Worm (Caenorhabditis elegans) whole organism, L4 larva: Measurements from ENCODE around the gene fbxc-45.

ENCODE experiments used
- ceh-82 ChIP-seq: sonication (generic microtip); optimal IDR thresholded peaks from 2 replicates; lab custom pipeline; 2017; ENCODE audit warnings: missing biosample characterization, missing genetic modification characterization
- dmd-6 ChIP-seq: fragments of 200-800 bp; sonication (Bioruptor generic); IDR thresholded peaks from 2 replicates; pipeline ENCODE4 v1.3.6; 2022; ENCODE audit warnings: missing genetic modification reagents, missing genetic modification characterization, missing compliant biosample characterization
- dpl-1 ChIP-seq: fragments of 150-350 bp; optimal IDR thresholded peaks from 2 replicates; lab custom pipeline; 2014; ENCODE audit warnings: missing biosample characterization, missing genetic modification reagents, missing genetic modification characterization
- fkh-10 ChIP-seq: fragments of 150-350 bp; optimal IDR thresholded peaks from 2 replicates; lab custom pipeline; 2014; ENCODE audit warnings: missing biosample characterization, missing genetic modification reagents, missing genetic modification characterization
- hlh-30 ChIP-seq: sonication (generic microtip); optimal IDR thresholded peaks from 2 replicates; lab custom pipeline; 2017; ENCODE audit warnings: antibody characterized with exemption, mild to moderate bottlenecking, missing genetic modification characterization, missing compliant biosample characterization; ENCODE audit not compliant: insufficient read depth
- lsy-2 ChIP-seq, 2 experiments: fragments of 150-350 bp in 1 of 2; sonication (generic microtip) in 1 of 2; optimal IDR thresholded peaks; 2 replicates each; lab custom pipeline; 2014 to 2017; ENCODE audit warnings: missing biosample characterization in 2 of 2, missing genetic modification characterization in 2 of 2
- mdl-1 ChIP-seq, 2 experiments: fragments of 150-350 bp in 1 of 2; sonication (generic microtip) in 1 of 2; optimal IDR thresholded peaks; 2 replicates each; lab custom pipeline; 2014 to 2017; ENCODE audit warnings: missing biosample characterization in 2 of 2, missing genetic modification characterization in 2 of 2
- mxl-2 ChIP-seq: fragments of 200-800 bp; sonication (Bioruptor generic); conservative IDR thresholded peaks from 2 replicates; pipeline ENCODE4 v1.3.6; 2022; ENCODE audit warnings: missing genetic modification reagents, missing genetic modification characterization, missing compliant biosample characterization
- tra-1 ChIP-seq: fragments of 200-800 bp; sonication (Bioruptor generic); IDR thresholded peaks from 2 replicates; pipeline ENCODE4 v1.3.6; 2022; ENCODE audit warnings: missing genetic modification reagents, missing genetic modification characterization, missing compliant biosample characterization
- unc-39 ChIP-seq: sonication (generic microtip); optimal IDR thresholded peaks from 2 replicates; lab custom pipeline; 2017; ENCODE audit warnings: missing biosample characterization, missing genetic modification characterization
- vab-7 ChIP-seq: fragments of 200-800 bp; sonication (Bioruptor generic); IDR thresholded peaks from 2 replicates; pipeline ENCODE4 v1.3.6; 2022; ENCODE audit warnings: missing genetic modification reagents, missing genetic modification characterization, missing compliant biosample characterization
- ztf-11 ChIP-seq: fragments of 150-350 bp; optimal IDR thresholded peaks from 2 replicates; lab custom pipeline; 2014; ENCODE audit warnings: missing biosample characterization, missing genetic modification characterization

- TF ChIP-seq mxl-2 (GFP tag; lab: Robert Waterston, UW): no peak
- TF ChIP-seq unc-39 (tag; lab: Kevin White, UChicago): no peak
- no peak for TF ChIP-seq ceh-82
- TF ChIP-seq fkh-10 (GFP tag; lab: Kevin White, UChicago): no peak
- TF ChIP-seq ztf-11 (tag; lab: Kevin White, UChicago): no peak
- no peak for TF ChIP-seq lsy-2 (tag; optimal IDR thresholded peaks at IDR 0.05; lab: Kevin White, UChicago)
- no peak for TF ChIP-seq dmd-6 (GFP tag; lab: Robert Waterston, UW)
- TF ChIP-seq tra-1 (GFP tag; lab: Robert Waterston, UW): no peak
- TF ChIP-seq dpl-1: no peak
- no peak for TF ChIP-seq mdl-1 (tag; optimal IDR thresholded peaks at IDR 0.05; lab: Kevin White, UChicago)
- TF ChIP-seq hlh-30 (tag; lab: Kevin White, UChicago): no peak
- TF ChIP-seq vab-7: no peak
Observed at ce11 chrIV:2886655-2887054, 35.4 kb downstream of the fbxc-45 start, which contains the start of gene dml-1.
